Fruit fly (Drosophila melanogaster) whole organism, embryonic: ENCODE measurements around the gene CG31178.

Experiments used
- CG10979 ChIP-seq: fragments of 200-800 bp; sonication (Bioruptor generic); optimal IDR thresholded peaks from 2 replicates; lab custom pipeline; 2018; ENCODE audit warnings: missing biosample characterization, mild to moderate bottlenecking, missing genetic modification characterization, moderate library complexity
- CG11504 ChIP-seq: fragments of 200-800 bp; sonication (Bioruptor generic); optimal IDR thresholded peaks from 3 replicates; lab custom pipeline; 2019; ENCODE audit warnings: missing biosample characterization, mild to moderate bottlenecking, missing genetic modification characterization, moderate library complexity
- CG12219 ChIP-seq: fragments of 200-800 bp; sonication (Bioruptor generic); optimal IDR thresholded peaks from 3 replicates; lab custom pipeline; 2018; ENCODE audit warnings: missing biosample characterization, mild to moderate bottlenecking, missing genetic modification characterization
- CG13123 ChIP-seq: fragments of 200-800 bp; sonication (Bioruptor generic); optimal IDR thresholded peaks from 2 replicates; lab custom pipeline; 2016; ENCODE audit warnings: missing biosample characterization, missing genetic modification characterization
- CG13624 ChIP-seq: fragments of 200-800 bp; sonication (Bioruptor generic); optimal IDR thresholded peaks from 2 replicates; lab custom pipeline; 2016; ENCODE audit warnings: missing biosample characterization, missing genetic modification characterization
- CG14050 ChIP-seq: fragments of 200-800 bp; sonication (Bioruptor generic); IDR thresholded peaks from 3 replicates; pipeline ENCODE4 v1.3.6; 2022; ENCODE audit warnings: missing biosample characterization, missing genetic modification characterization
- CG16863 ChIP-seq: fragments of 200-800 bp; sonication (Bioruptor generic); optimal IDR thresholded peaks from 3 replicates; lab custom pipeline; 2016; ENCODE audit warnings: missing biosample characterization, missing genetic modification characterization
- CG17385 ChIP-seq: fragments of 200-800 bp; sonication (Bioruptor generic); optimal IDR thresholded peaks from 3 replicates; lab custom pipeline; 2018; ENCODE audit warnings: missing biosample characterization, mild to moderate bottlenecking, missing genetic modification characterization
- CG17568 ChIP-seq: fragments of 200-800 bp; sonication (Bioruptor generic); optimal IDR thresholded peaks from 2 replicates; lab custom pipeline; 2018; ENCODE audit warnings: missing biosample characterization, mild to moderate bottlenecking, missing genetic modification characterization, moderate library complexity
- CG18476 ChIP-seq: fragments of 200-800 bp; sonication (Bioruptor generic); optimal IDR thresholded peaks from 2 replicates; lab custom pipeline; 2016; ENCODE audit warnings: missing biosample characterization, mild to moderate bottlenecking, missing genetic modification characterization
- CG18764 ChIP-seq: fragments of 200-800 bp; sonication (Bioruptor generic); optimal IDR thresholded peaks from 3 replicates; lab custom pipeline; 2016; ENCODE audit warnings: missing biosample characterization, missing genetic modification characterization
- CG30403 ChIP-seq: fragments of 200-800 bp; sonication (Bioruptor generic); optimal IDR thresholded peaks from 3 replicates; lab custom pipeline; 2016; ENCODE audit warnings: missing biosample characterization, missing genetic modification characterization
- CG4328 ChIP-seq: fragments of 200-800 bp; sonication (Bioruptor generic); optimal IDR thresholded peaks from 3 replicates; lab custom pipeline; 2017; ENCODE audit warnings: missing biosample characterization, missing genetic modification reagents, missing genetic modification characterization
- CG6654 ChIP-seq: fragments of 200-800 bp; sonication (Bioruptor generic); optimal IDR thresholded peaks from 2 replicates; lab custom pipeline; 2017; ENCODE audit warnings: missing biosample characterization, mild to moderate bottlenecking, missing genetic modification characterization
- CG6813 ChIP-seq: fragments of 200-800 bp; sonication (Bioruptor generic); optimal IDR thresholded peaks from 2 replicates; lab custom pipeline; 2017; ENCODE audit warnings: missing biosample characterization, missing genetic modification characterization, mild to moderate bottlenecking, moderate library complexity, missing genetic modification reagents
- CG7928 ChIP-seq: fragments of 200-800 bp; sonication (Bioruptor generic); optimal IDR thresholded peaks from 2 replicates; lab custom pipeline; 2017; ENCODE audit warnings: missing biosample characterization, mild to moderate bottlenecking, missing genetic modification characterization
- CG8290 ChIP-seq, 3 experiments: fragments of 200-800 bp; sonication (Bioruptor generic); optimal IDR thresholded peaks; 2 replicates each; lab custom pipeline; 2016 to 2019; ENCODE audit warnings: missing biosample characterization in 3 of 3, missing genetic modification characterization in 3 of 3, mild to moderate bottlenecking in 2 of 3, moderate library complexity in 1 of 3
- CG8924 ChIP-seq: fragments of 200-800 bp; optimal IDR thresholded peaks from 3 replicates; lab custom pipeline; 2019; ENCODE audit warnings: missing biosample characterization, mild to moderate bottlenecking, missing genetic modification characterization, moderate library complexity
- CG9876 ChIP-seq: fragments of 200-800 bp; sonication (Bioruptor generic); optimal IDR thresholded peaks from 2 replicates; lab custom pipeline; 2016; ENCODE audit warnings: missing biosample characterization, missing genetic modification characterization
- CG9932 ChIP-seq: fragments of 200-800 bp; sonication (Bioruptor generic); IDR thresholded peaks from 2 replicates; pipeline ENCODE4 v1.3.6; 2022; ENCODE audit warnings: missing biosample characterization, missing genetic modification characterization
- Dek ChIP-seq: fragments of 200-800 bp; sonication (Bioruptor generic); optimal IDR thresholded peaks from 3 replicates; lab custom pipeline; 2019; ENCODE audit warnings: missing biosample characterization, mild to moderate bottlenecking, missing genetic modification characterization, moderate library complexity
- Hr51 ChIP-seq, 2 experiments: fragments of 200-800 bp; sonication (Bioruptor generic); optimal IDR thresholded peaks; 2 replicates in 1 of 2; 3 replicates in 1 of 2; lab custom pipeline; 2016 to 2018; ENCODE audit warnings: missing biosample characterization in 2 of 2, missing genetic modification characterization in 2 of 2, mild to moderate bottlenecking in 1 of 2, moderate library complexity in 1 of 2
- Jarid2 ChIP-seq: fragments of 200-800 bp; sonication (Bioruptor generic); optimal IDR thresholded peaks from 3 replicates; lab custom pipeline; 2017; ENCODE audit warnings: mild to moderate bottlenecking, missing biosample characterization, missing genetic modification reagents, missing genetic modification characterization
- Max ChIP-seq: fragments of 200-800 bp; sonication (Bioruptor generic); optimal IDR thresholded peaks from 2 replicates; lab custom pipeline; 2016; ENCODE audit warnings: missing biosample characterization, mild to moderate bottlenecking, missing genetic modification characterization
- NfI ChIP-seq: fragments of 200-800 bp; sonication (Bioruptor generic); optimal IDR thresholded peaks from 3 replicates; lab custom pipeline; 2018; ENCODE audit warnings: missing biosample characterization, mild to moderate bottlenecking, missing genetic modification characterization, moderate library complexity
- PHDP ChIP-seq: fragments of 200-800 bp; sonication (Bioruptor generic); optimal IDR thresholded peaks from 3 replicates; lab custom pipeline; 2018; ENCODE audit warnings: missing biosample characterization, mild to moderate bottlenecking, missing genetic modification characterization, moderate library complexity
- Trl ChIP-seq, 3 experiments: fragments of >200 bp in 2 of 3; fragments of 200-800 bp in 1 of 3; sonication (Bioruptor generic) in 1 of 3; optimal IDR thresholded peaks; 2 replicates in 1 of 3; 3 replicates in 2 of 3; lab custom pipeline; 2016 to 2017; ENCODE audit warnings: missing biosample characterization in 1 of 3, missing genetic modification characterization in 1 of 3
- abd-A ChIP-seq: fragments of 200-800 bp; sonication (Bioruptor generic); optimal IDR thresholded peaks from 3 replicates; lab custom pipeline; 2019; ENCODE audit warnings: missing biosample characterization, mild to moderate bottlenecking, missing genetic modification characterization, moderate library complexity
- chinmo ChIP-seq: fragments of 200-800 bp; sonication (Bioruptor generic); IDR thresholded peaks from 4 replicates; pipeline ENCODE4 v1.3.6; 2022; ENCODE audit warnings: missing biosample characterization, missing genetic modification characterization; ENCODE audit not compliant: partially characterized antibody
- eve ChIP-seq, 2 experiments: fragments of >200 bp; optimal IDR thresholded peaks; 2 replicates each; lab custom pipeline; 2017; ENCODE audit warnings: missing biosample characterization in 2 of 2, missing genetic modification characterization in 2 of 2
- gem ChIP-seq: fragments of 200-800 bp; sonication (Bioruptor generic); optimal IDR thresholded peaks from 2 replicates; lab custom pipeline; 2019; ENCODE audit warnings: missing biosample characterization, mild to moderate bottlenecking, missing genetic modification characterization, moderate library complexity
- grau ChIP-seq: fragments of 200-800 bp; optimal IDR thresholded peaks from 3 replicates; lab custom pipeline; 2019; ENCODE audit warnings: missing biosample characterization, mild to moderate bottlenecking, missing genetic modification characterization, moderate library complexity
- kni ChIP-seq: fragments of 200-800 bp; sonication (Bioruptor generic); optimal IDR thresholded peaks from 3 replicates; lab custom pipeline; 2017; ENCODE audit warnings: mild to moderate bottlenecking, missing biosample characterization, missing genetic modification reagents, missing genetic modification characterization
- lilli ChIP-seq: fragments of 200-800 bp; sonication (Bioruptor generic); optimal IDR thresholded peaks from 3 replicates; lab custom pipeline; 2016; ENCODE audit warnings: missing biosample characterization, missing genetic modification characterization
- lmd ChIP-seq: fragments of 200-800 bp; sonication (Bioruptor generic); IDR thresholded peaks from 2 replicates; pipeline ENCODE4 v1.3.6; 2022; ENCODE audit warnings: missing biosample characterization, missing genetic modification characterization
- nmo ChIP-seq: fragments of 200-800 bp; sonication (Bioruptor generic); optimal IDR thresholded peaks from 2 replicates; lab custom pipeline; 2018; ENCODE audit warnings: missing biosample characterization, mild to moderate bottlenecking, missing genetic modification characterization, moderate library complexity
- pita ChIP-seq: fragments of 200-800 bp; sonication (Bioruptor generic); optimal IDR thresholded peaks from 2 replicates; lab custom pipeline; 2017; ENCODE audit warnings: missing biosample characterization, mild to moderate bottlenecking, missing genetic modification characterization
- slbo ChIP-seq: fragments of 200-800 bp; sonication (Bioruptor generic); IDR thresholded peaks from 2 replicates; pipeline ENCODE4 v1.3.6; 2022; ENCODE audit warnings: missing biosample characterization, missing genetic modification characterization
- sqz ChIP-seq: fragments of 200-800 bp; sonication (Bioruptor generic); optimal IDR thresholded peaks from 3 replicates; lab custom pipeline; 2018; ENCODE audit warnings: missing biosample characterization, mild to moderate bottlenecking, missing genetic modification characterization
- sug ChIP-seq: fragments of 200-800 bp; optimal IDR thresholded peaks from 2 replicates; lab custom pipeline; 2019; ENCODE audit warnings: missing biosample characterization, mild to moderate bottlenecking, missing genetic modification characterization, moderate library complexity
- unpg ChIP-seq: fragments of 200-800 bp; sonication (Bioruptor generic); optimal IDR thresholded peaks from 3 replicates; lab custom pipeline; 2018; ENCODE audit warnings: missing biosample characterization, mild to moderate bottlenecking, missing genetic modification characterization, moderate library complexity
- z ChIP-seq: fragments of 200-800 bp; sonication (Bioruptor generic); IDR thresholded peaks from 3 replicates; pipeline ENCODE4 v1.3.6; 2022; ENCODE audit warnings: missing biosample characterization, missing genetic modification characterization
- zfh1 ChIP-seq: fragments of 200-800 bp; sonication (Bioruptor generic); IDR thresholded peaks from 3 replicates; pipeline ENCODE4 v1.3.6; 2022; ENCODE audit warnings: missing biosample characterization, missing genetic modification characterization
- zfh2 ChIP-seq: fragments of 200-800 bp; sonication (Bioruptor generic); optimal IDR thresholded peaks from 2 replicates; lab custom pipeline; 2016; ENCODE audit warnings: missing biosample characterization, missing genetic modification characterization

Gene CG31178

DNA sequence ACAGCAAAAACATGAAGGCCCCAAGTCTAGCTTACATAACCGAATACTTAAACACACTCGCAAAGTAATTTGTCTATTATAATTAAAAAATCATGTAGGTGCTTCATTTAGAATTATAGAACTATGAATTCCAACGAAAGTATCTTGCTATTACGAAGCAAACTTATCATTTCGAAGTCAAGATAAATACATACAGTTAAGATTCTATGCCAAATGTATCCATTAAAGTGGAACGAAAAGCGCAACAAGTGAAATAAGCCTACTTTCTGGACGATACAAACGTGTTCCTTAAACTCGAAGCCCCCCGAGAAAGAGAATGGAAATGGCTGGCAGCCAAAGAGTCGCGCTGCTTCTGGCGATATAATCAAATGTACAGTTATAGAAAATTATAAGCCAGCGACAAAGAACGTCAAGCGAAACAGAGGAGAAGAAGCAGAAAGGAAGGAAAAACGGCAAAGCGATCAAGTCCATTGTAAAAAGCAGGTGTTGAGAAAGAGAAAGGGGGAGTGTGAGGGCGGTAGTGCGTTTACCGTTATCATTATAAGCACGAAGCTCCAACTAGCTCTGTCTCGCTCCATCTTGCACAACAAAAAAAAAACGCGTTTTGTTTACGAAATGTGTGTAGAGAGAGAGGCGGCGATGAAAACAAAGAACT lies 20.8 kb upstream of the CG31178 start (continued):
- TF ChIP-seq CG11504 (tag; lab: Kevin White, UChicago): peak; percentile 57
- TF ChIP-seq CG14050: no peak
- TF ChIP-seq Max: no peak
- peak; percentile 26; the same call in 1 of the 4 replicates for TF ChIP-seq chinmo (GFP tag; lab: Robert Waterston, UW)
- TF ChIP-seq slbo: peak; percentile 22; the same call in 1 of the 2 replicates
- no peak for TF ChIP-seq pita (GFP tag; lab: Kevin White, UChicago)
- peak; percentile 32; the same call in 1 of the 2 replicates for TF ChIP-seq CG9932 (GFP tag; lab: Robert Waterston, UW)
- peak; percentile 6 for TF ChIP-seq CG18476 (GFP tag; lab: Kevin White, UChicago)
- TF ChIP-seq CG17568 (GFP tag; lab: Kevin White, UChicago): peak; percentile 11
- peak; percentile 23 for TF ChIP-seq CG10979 (tag; lab: Kevin White, UChicago)
- TF ChIP-seq CG4328 (GFP tag; lab: Kevin White, UChicago): no peak
- no peak for TF ChIP-seq CG16863
- no peak for TF ChIP-seq abd-A (tag; lab: Kevin White, UChicago)
- TF ChIP-seq CG9876 (GFP tag; lab: Kevin White, UChicago): no peak
- TF ChIP-seq CG6654 (GFP tag; lab: Kevin White, UChicago): no peak
- peak; percentile 63 for TF ChIP-seq kni (GFP tag; lab: Kevin White, UChicago)
- peak; percentile 53 for TF ChIP-seq lilli (GFP tag; lab: Kevin White, UChicago)
- peak; percentile 26 for TF ChIP-seq CG17385 (GFP tag; lab: Kevin White, UChicago)
- no peak for TF ChIP-seq CG8290 (GFP tag; optimal IDR thresholded peaks at IDR 0.05; lab: Kevin White, UChicago)
- TF ChIP-seq CG8290 (tag; optimal IDR thresholded peaks at IDR 0.05; lab: Kevin White, UChicago): no peak
- TF ChIP-seq Jarid2: no peak
- TF ChIP-seq CG13624 (GFP tag; lab: Kevin White, UChicago): peak; percentile 6
- TF ChIP-seq zfh2 (GFP tag; lab: Kevin White, UChicago): peak; percentile 53
- no peak for TF ChIP-seq CG18764 (GFP tag; lab: Kevin White, UChicago)
- TF ChIP-seq CG7928 (GFP tag; lab: Kevin White, UChicago): no peak
- peak; percentile 32 for TF ChIP-seq Dek (tag; lab: Kevin White, UChicago)
- 0 out of 2 replicates have a peak, but pooled peaks have one; percentile 43 for TF ChIP-seq lmd (GFP tag; lab: Robert Waterston, UW)
- TF ChIP-seq CG8924 (tag; lab: Kevin White, UChicago): peak; percentile 27
- no peak for TF ChIP-seq CG12219 (GFP tag; lab: Kevin White, UChicago)
- peak; percentile 60 for TF ChIP-seq gem (tag; lab: Kevin White, UChicago)
- peak; percentile 12 for TF ChIP-seq sug (tag; lab: Kevin White, UChicago)
- TF ChIP-seq NfI (GFP tag; lab: Kevin White, UChicago): peak; percentile 19
- peak; percentile 19 for TF ChIP-seq unpg (GFP tag; lab: Kevin White, UChicago)
- TF ChIP-seq CG30403: peak; percentile 31
- TF ChIP-seq eve (GFP tag; optimal IDR thresholded peaks at IDR 0.05; lab: Kevin White, UChicago): peak in 1 of 2 experiments; percentile 9
- TF ChIP-seq z (GFP tag; lab: Robert Waterston, UW): 0 out of 3 replicates have a peak, but pooled peaks have one; percentile 26
- TF ChIP-seq Hr51 (GFP tag; optimal IDR thresholded peaks at IDR 0.05; lab: Kevin White, UChicago): peak in 1 of 2 experiments; percentile 36
- no peak for TF ChIP-seq CG6813 (GFP tag; lab: Kevin White, UChicago)
- TF ChIP-seq Trl (optimal IDR thresholded peaks at IDR 0.05; lab: Kevin White, UChicago): no peak
- TF ChIP-seq Trl (GFP tag; optimal IDR thresholded peaks at IDR 0.05; lab: Kevin White, UChicago): peak; percentile 30
- peak; percentile 82 for TF ChIP-seq sqz (GFP tag; lab: Kevin White, UChicago)
- peak; percentile 15 for TF ChIP-seq nmo (GFP tag; lab: Kevin White, UChicago)
- TF ChIP-seq PHDP: peak; percentile 42
- no peak for TF ChIP-seq zfh1 (GFP tag; lab: Robert Waterston, UW)
- peak; percentile 39 for TF ChIP-seq grau
- TF ChIP-seq CG13123: no peak
